Fruit fly (Drosophila melanogaster) whole organism, embryonic: ENCODE measurements around the gene Nepl3.

ENCODE experiments used
- Atf-2 ChIP-seq: fragments of 200-800 bp; sonication (Bioruptor generic); optimal IDR thresholded peaks from 2 replicates; lab custom pipeline; 2016; ENCODE audit warnings: missing biosample characterization, missing genetic modification characterization
- Bgb ChIP-seq: fragments of 200-800 bp; sonication (Bioruptor generic); IDR thresholded peaks from 2 replicates; pipeline ENCODE4 v1.3.6; 2022; ENCODE audit warnings: missing biosample characterization, missing genetic modification characterization; ENCODE audit not compliant: partially characterized antibody
- CG13287 ChIP-seq: fragments of 200-800 bp; sonication (Bioruptor generic); IDR thresholded peaks from 2 replicates; pipeline ENCODE4 v1.3.6; 2022; ENCODE audit warnings: missing biosample characterization, missing genetic modification characterization; ENCODE audit not compliant: partially characterized antibody
- CG16779 ChIP-seq: fragments of 200-800 bp; sonication (Bioruptor generic); IDR thresholded peaks from 2 replicates; pipeline ENCODE4 v1.3.6; 2022; ENCODE audit warnings: missing biosample characterization, missing genetic modification characterization
- CG17612 ChIP-seq: fragments of 200-800 bp; sonication (Bioruptor generic); IDR thresholded peaks from 2 replicates; pipeline ENCODE4 v1.3.6; 2022; ENCODE audit warnings: missing biosample characterization, missing genetic modification characterization
- CG18011 ChIP-seq: fragments of 200-800 bp; sonication (Bioruptor generic); optimal IDR thresholded peaks from 2 replicates; lab custom pipeline; 2017; ENCODE audit warnings: missing biosample characterization, missing genetic modification characterization, mild to moderate bottlenecking, moderate library complexity, missing genotype
- CG18599 ChIP-seq: fragments of 200-800 bp; sonication (Bioruptor generic); optimal IDR thresholded peaks from 3 replicates; lab custom pipeline; 2017; ENCODE audit warnings: missing biosample characterization, missing genetic modification characterization, mild to moderate bottlenecking, moderate library complexity, missing genetic modification reagents
- CG34376 ChIP-seq: fragments of 200-800 bp; sonication (Bioruptor generic); optimal IDR thresholded peaks from 2 replicates; lab custom pipeline; 2018; ENCODE audit warnings: missing biosample characterization, mild to moderate bottlenecking, missing genetic modification characterization
- CG6813 ChIP-seq: fragments of 200-800 bp; sonication (Bioruptor generic); optimal IDR thresholded peaks from 2 replicates; lab custom pipeline; 2017; ENCODE audit warnings: missing biosample characterization, missing genetic modification characterization, mild to moderate bottlenecking, moderate library complexity, missing genetic modification reagents
- CG6854 ChIP-seq: fragments of 200-800 bp; sonication (Bioruptor generic); optimal IDR thresholded peaks from 3 replicates; lab custom pipeline; 2017; ENCODE audit warnings: missing biosample characterization, mild to moderate bottlenecking, missing genetic modification characterization
- CG7839 ChIP-seq: fragments of 200-800 bp; sonication (Bioruptor generic); optimal IDR thresholded peaks from 3 replicates; lab custom pipeline; 2018; ENCODE audit warnings: missing biosample characterization, mild to moderate bottlenecking, missing genetic modification characterization, moderate library complexity
- CG7928 ChIP-seq: fragments of 200-800 bp; sonication (Bioruptor generic); optimal IDR thresholded peaks from 2 replicates; lab custom pipeline; 2017; ENCODE audit warnings: missing biosample characterization, mild to moderate bottlenecking, missing genetic modification characterization
- CG7987 ChIP-seq: fragments of 200-800 bp; sonication (Bioruptor generic); optimal IDR thresholded peaks from 2 replicates; lab custom pipeline; 2018; ENCODE audit warnings: missing biosample characterization, mild to moderate bottlenecking, missing genetic modification characterization, moderate library complexity
- CG8281 ChIP-seq: fragments of 200-800 bp; sonication (Bioruptor generic); optimal IDR thresholded peaks from 2 replicates; lab custom pipeline; 2018; ENCODE audit warnings: missing biosample characterization, mild to moderate bottlenecking, missing genetic modification characterization, moderate library complexity
- CG8290 ChIP-seq, 3 experiments: fragments of 200-800 bp; sonication (Bioruptor generic); optimal IDR thresholded peaks; 2 replicates each; lab custom pipeline; 2016 to 2019; ENCODE audit warnings: missing biosample characterization in 3 of 3, missing genetic modification characterization in 3 of 3, mild to moderate bottlenecking in 2 of 3, moderate library complexity in 1 of 3
- CHES-1-like ChIP-seq: fragments of 200-800 bp; sonication (Bioruptor generic); optimal IDR thresholded peaks from 2 replicates; lab custom pipeline; 2016; ENCODE audit warnings: missing biosample characterization, missing genetic modification characterization
- Dad ChIP-seq: fragments of 200-800 bp; sonication (Bioruptor generic); optimal IDR thresholded peaks from 3 replicates; lab custom pipeline; 2016; ENCODE audit warnings: missing biosample characterization, missing genetic modification characterization
- Dip2 ChIP-seq: fragments of 200-800 bp; sonication (Bioruptor generic); IDR thresholded peaks from 2 replicates; pipeline ENCODE4 v1.3.6; 2022; ENCODE audit warnings: missing biosample characterization, missing genetic modification characterization
- Fer1 ChIP-seq: fragments of 200-800 bp; sonication (Bioruptor generic); optimal IDR thresholded peaks from 2 replicates; lab custom pipeline; 2017; ENCODE audit warnings: missing biosample characterization, mild to moderate bottlenecking, missing genetic modification characterization
- GATAe ChIP-seq: fragments of 200-800 bp; sonication (Bioruptor generic); conservative IDR thresholded peaks from 2 replicates; pipeline ENCODE4 v1.3.6; 2022; ENCODE audit warnings: missing biosample characterization, missing genetic modification characterization
- Gug ChIP-seq: fragments of 200-800 bp; sonication (Bioruptor generic); IDR thresholded peaks from 4 replicates; pipeline ENCODE4 v1.3.6; 2022; ENCODE audit warnings: missing biosample characterization, missing genetic modification characterization
- HLH3B ChIP-seq: fragments of 200-800 bp; sonication (Bioruptor generic); IDR thresholded peaks from 2 replicates; pipeline ENCODE4 v1.3.6; 2022; ENCODE audit warnings: missing biosample characterization, missing genetic modification characterization
- Hand ChIP-seq: fragments of 200-800 bp; sonication (Bioruptor generic); optimal IDR thresholded peaks from 2 replicates; lab custom pipeline; 2017; ENCODE audit warnings: mild to moderate bottlenecking, missing biosample characterization, missing genetic modification reagents, missing genetic modification characterization
- Kr ChIP-seq: fragments of 200-800 bp; sonication (Bioruptor generic); optimal IDR thresholded peaks from 2 replicates; lab custom pipeline; 2017; ENCODE audit warnings: missing biosample characterization, mild to moderate bottlenecking, missing genetic modification characterization
- NK7.1 ChIP-seq: fragments of 200-800 bp; sonication (Bioruptor generic); optimal IDR thresholded peaks from 3 replicates; lab custom pipeline; 2016; ENCODE audit warnings: missing biosample characterization, missing genetic modification characterization
- Nf-YC ChIP-seq: fragments of 200-800 bp; optimal IDR thresholded peaks from 3 replicates; lab custom pipeline; 2019; ENCODE audit warnings: missing biosample characterization, mild to moderate bottlenecking, missing genetic modification characterization, moderate library complexity
- Poxn ChIP-seq: fragments of 200-800 bp; sonication (Bioruptor generic); IDR thresholded peaks from 2 replicates; pipeline ENCODE4 v1.3.6; 2022; ENCODE audit warnings: missing biosample characterization, missing genetic modification characterization
- Trl ChIP-seq, 3 experiments: fragments of >200 bp in 2 of 3; fragments of 200-800 bp in 1 of 3; sonication (Bioruptor generic) in 1 of 3; optimal IDR thresholded peaks; 2 replicates in 1 of 3; 3 replicates in 2 of 3; lab custom pipeline; 2016 to 2017; ENCODE audit warnings: missing biosample characterization in 1 of 3, missing genetic modification characterization in 1 of 3
- abd-A ChIP-seq: fragments of 200-800 bp; sonication (Bioruptor generic); optimal IDR thresholded peaks from 3 replicates; lab custom pipeline; 2019; ENCODE audit warnings: missing biosample characterization, mild to moderate bottlenecking, missing genetic modification characterization, moderate library complexity
- ci ChIP-seq: fragments of 200-800 bp; sonication (Bioruptor generic); IDR thresholded peaks from 3 replicates; pipeline ENCODE4 v1.3.6; 2022; ENCODE audit warnings: missing biosample characterization, missing genetic modification characterization
- crol ChIP-seq: fragments of 200-800 bp; sonication (Bioruptor generic); IDR thresholded peaks from 2 replicates; pipeline ENCODE4 v1.3.6; 2022; ENCODE audit warnings: missing biosample characterization, missing genetic modification characterization
- fru ChIP-seq: fragments of >200 bp; optimal IDR thresholded peaks from 2 replicates; lab custom pipeline; 2017
- grn ChIP-seq: fragments of 200-800 bp; sonication (Bioruptor generic); optimal IDR thresholded peaks from 3 replicates; lab custom pipeline; 2017; ENCODE audit warnings: missing biosample characterization, missing genetic modification characterization
- ham ChIP-seq: fragments of 200-800 bp; sonication (Bioruptor generic); IDR thresholded peaks from 2 replicates; pipeline ENCODE4 v1.3.6; 2022; ENCODE audit warnings: missing biosample characterization, missing genetic modification characterization
- klu ChIP-seq: fragments of 200-800 bp; sonication (Bioruptor generic); IDR thresholded peaks from 2 replicates; pipeline ENCODE4 v1.3.6; 2022; ENCODE audit warnings: missing biosample characterization, missing genetic modification characterization
- lbe ChIP-seq: fragments of 200-800 bp; sonication (Bioruptor generic); optimal IDR thresholded peaks from 2 replicates; lab custom pipeline; 2016; ENCODE audit warnings: missing biosample characterization, mild to moderate bottlenecking, missing genetic modification characterization
- nmo ChIP-seq: fragments of 200-800 bp; sonication (Bioruptor generic); optimal IDR thresholded peaks from 2 replicates; lab custom pipeline; 2018; ENCODE audit warnings: missing biosample characterization, mild to moderate bottlenecking, missing genetic modification characterization, moderate library complexity
- pan ChIP-seq, 4 experiments: fragments of >200 bp in 3 of 4; fragments of 200-800 bp in 1 of 4; sonication (Bioruptor generic) in 1 of 4; optimal IDR thresholded peaks in 3 of 4; IDR thresholded peaks in 1 of 4; 2 replicates each; pipeline versions ENCODE4 v1.3.6 to Lab custom; 2017 to 2022; ENCODE audit warnings: missing biosample characterization in 2 of 4, missing genetic modification characterization in 2 of 4, mixed read lengths in 1 of 4
- pb ChIP-seq: fragments of 200-800 bp; sonication (Bioruptor generic); optimal IDR thresholded peaks from 3 replicates; lab custom pipeline; 2016; ENCODE audit warnings: missing biosample characterization, missing genetic modification characterization
- pros ChIP-seq: fragments of 200-800 bp; sonication (Bioruptor generic); optimal IDR thresholded peaks from 3 replicates; lab custom pipeline; 2019; ENCODE audit warnings: missing biosample characterization, mild to moderate bottlenecking, missing genetic modification characterization, moderate library complexity
- pzg ChIP-seq: fragments of 200-800 bp; sonication (Bioruptor generic); optimal IDR thresholded peaks from 3 replicates; lab custom pipeline; 2018; ENCODE audit warnings: missing biosample characterization, mild to moderate bottlenecking, missing genetic modification characterization, moderate library complexity
- sd ChIP-seq: fragments of 200-800 bp; sonication (Bioruptor generic); optimal IDR thresholded peaks from 3 replicates; lab custom pipeline; 2018; ENCODE audit warnings: missing biosample characterization, mild to moderate bottlenecking, missing genetic modification characterization, moderate library complexity
- seq ChIP-seq: fragments of 200-800 bp; sonication (Bioruptor generic); IDR thresholded peaks from 2 replicates; pipeline ENCODE4 v1.3.6; 2022; ENCODE audit warnings: missing biosample characterization, missing genetic modification characterization
- sim ChIP-seq: fragments of 200-800 bp; sonication (Bioruptor generic); IDR thresholded peaks from 2 replicates; pipeline ENCODE4 v1.3.6; 2022; ENCODE audit warnings: missing biosample characterization, missing genetic modification characterization
- sna ChIP-seq: fragments of 200-800 bp; sonication (Bioruptor generic); IDR thresholded peaks from 2 replicates; pipeline ENCODE4 v1.3.6; 2022; ENCODE audit warnings: missing biosample characterization, missing genetic modification characterization; ENCODE audit not compliant: partially characterized antibody
- so ChIP-seq: fragments of 200-800 bp; sonication (Bioruptor generic); IDR thresholded peaks from 3 replicates; pipeline ENCODE4 v1.3.6; 2022; ENCODE audit warnings: missing biosample characterization, missing genetic modification characterization
- sqz ChIP-seq: fragments of 200-800 bp; sonication (Bioruptor generic); optimal IDR thresholded peaks from 3 replicates; lab custom pipeline; 2018; ENCODE audit warnings: missing biosample characterization, mild to moderate bottlenecking, missing genetic modification characterization
- vvl ChIP-seq: fragments of 200-800 bp; sonication (Bioruptor generic); IDR thresholded peaks from 2 replicates; pipeline ENCODE4 v1.3.6; 2022; ENCODE audit warnings: missing biosample characterization, missing genetic modification characterization
- z ChIP-seq: fragments of 200-800 bp; sonication (Bioruptor generic); IDR thresholded peaks from 3 replicates; pipeline ENCODE4 v1.3.6; 2022; ENCODE audit warnings: missing biosample characterization, missing genetic modification characterization

Nepl3 gene

DNA sequence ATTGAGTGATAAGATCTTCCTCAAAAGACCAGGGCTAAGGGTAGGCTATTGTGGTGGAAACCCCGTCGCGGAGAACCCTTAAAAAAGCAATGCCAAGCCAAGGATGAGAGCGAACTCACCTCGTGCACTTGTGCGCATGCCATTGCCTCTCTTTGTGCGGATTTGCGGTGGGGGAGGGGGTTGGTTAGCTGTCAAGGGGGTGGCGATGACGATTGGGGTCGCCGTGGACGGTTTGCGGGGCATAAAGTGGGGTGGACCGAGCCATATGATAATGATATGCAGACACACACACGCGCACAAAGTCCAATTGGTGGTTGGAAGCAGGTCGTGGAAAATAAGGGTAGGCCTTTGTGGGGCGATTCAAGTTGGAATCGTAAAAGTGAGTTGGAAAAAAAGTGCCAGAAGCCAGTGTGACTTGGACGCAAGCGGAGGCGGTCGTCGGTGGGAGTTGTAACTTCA lies 20.6 kb downstream of the Nepl3 start, which contains the start of the genes CG14042 and SP555 (continued):
- TF ChIP-seq CG34376 (peak; percentile 30), sna (no peak), CG7928 (GFP tag; lab: Kevin White, UChicago) (peak; percentile 39), Atf-2 (GFP tag; lab: Kevin White, UChicago) (no peak), lbe (GFP tag; lab: Kevin White, UChicago) (no peak), klu (GFP tag; lab: Robert Waterston, UW) (no peak), CG8281 (tag; lab: Kevin White, UChicago) (no peak), Trl (optimal IDR thresholded peaks at IDR 0.05; lab: Kevin White, UChicago) (peak; percentile 28 to 35), Trl (GFP tag; optimal IDR thresholded peaks at IDR 0.05; lab: Kevin White, UChicago) (no peak), NK7.1 (GFP tag; lab: Kevin White, UChicago) (no peak), so (GFP tag; lab: Robert Waterston, UW) (no peak), Kr (GFP tag; lab: Kevin White, UChicago) (no peak), GATAe (GFP tag; lab: Robert Waterston, UW) (no peak), nmo (GFP tag; lab: Kevin White, UChicago) (no peak), sim (GFP tag; lab: Robert Waterston, UW) (no peak), ci (GFP tag; lab: Robert Waterston, UW) (0 out of 3 replicates have a peak, but pooled peaks have one; percentile 16), seq (GFP tag; lab: Robert Waterston, UW) (peak; percentile 93), pzg (peak; percentile 20), CG6813 (GFP tag; lab: Kevin White, UChicago) (peak; percentile 14), CG17612 (GFP tag; lab: Robert Waterston, UW) (no peak), Dad (GFP tag; lab: Kevin White, UChicago) (no peak), sqz (peak; percentile 63), Fer1 (GFP tag; lab: Kevin White, UChicago) (peak; percentile 9), Bgb (GFP tag; lab: Robert Waterston, UW) (peak; percentile 16; the same call in 1 of the 2 replicates), HLH3B (GFP tag; lab: Robert Waterston, UW) (no peak), CG8290 (GFP tag; optimal IDR thresholded peaks at IDR 0.05; lab: Kevin White, UChicago) (no peak), CG8290 (tag; optimal IDR thresholded peaks at IDR 0.05; lab: Kevin White, UChicago) (peak in 1 of 2 experiments; percentile 26), CG18599 (GFP tag; lab: Kevin White, UChicago) (peak; percentile 12), crol (GFP tag; lab: Robert Waterston, UW) (peak; percentile 92), CHES-1-like (GFP tag; lab: Kevin White, UChicago) (no peak), z (GFP tag; lab: Robert Waterston, UW) (0 out of 3 replicates have a peak, but pooled peaks have one; percentile 23), CG18011 (no peak), vvl (GFP tag; lab: Robert Waterston, UW) (peak; percentile 76), Nf-YC (tag; lab: Kevin White, UChicago) (peak; percentile 86), CG16779 (GFP tag; lab: Robert Waterston, UW) (no peak), CG13287 (GFP tag; lab: Robert Waterston, UW) (0 out of 2 replicates have a peak, but pooled peaks have one; percentile 7), abd-A (tag; lab: Kevin White, UChicago) (peak; percentile 86), pros (peak; percentile 96), sd (tag; lab: Kevin White, UChicago) (peak; percentile 27), CG6854 (GFP tag; lab: Kevin White, UChicago) (peak; percentile 14), Gug (GFP tag; lab: Robert Waterston, UW) (no peak), fru (lab: Kevin White, UChicago) (no peak), CG7839 (tag; lab: Kevin White, UChicago) (no peak), ham (no peak), pb (GFP tag; lab: Kevin White, UChicago) (no peak), grn (GFP tag; lab: Kevin White, UChicago) (peak; percentile 41), pan (optimal IDR thresholded peaks at IDR 0.05; lab: Kevin White, UChicago) (no peak), pan (GFP tag; optimal IDR thresholded peaks at IDR 0.05 in 1 of 2, IDR thresholded peaks at IDR 0.05 in 1 of 2) (no peak), CG7987 (GFP tag; lab: Kevin White, UChicago) (no peak), Hand (GFP tag; lab: Kevin White, UChicago) (peak; percentile 19), Poxn (GFP tag; lab: Robert Waterston, UW) (no peak), Dip2 (no peak)
